Fruit fly (Drosophila melanogaster) whole organism, embryonic: ENCODE measurements around the gene tomb.
A peak's percentile ranks its signal among the peaks of the same experiment; 100 is the strongest.

Experiments
- Abd-B ChIP-seq: fragments of 200-800 bp; sonication (Bioruptor generic); optimal IDR thresholded peaks from 2 replicates; lab custom pipeline; 2018; ENCODE audit warnings: missing biosample characterization, mild to moderate bottlenecking, missing genetic modification characterization, moderate library complexity
- Asciz ChIP-seq: fragments of 200-800 bp; sonication (Bioruptor generic); optimal IDR thresholded peaks from 2 replicates; lab custom pipeline; 2017; ENCODE audit warnings: missing biosample characterization, mild to moderate bottlenecking, missing genetic modification characterization, missing genetic modification reagents
- CG10209 ChIP-seq: fragments of 200-800 bp; sonication (Bioruptor generic); optimal IDR thresholded peaks from 3 replicates; lab custom pipeline; 2017; ENCODE audit warnings: missing biosample characterization, mild to moderate bottlenecking, missing genetic modification characterization, missing genetic modification reagents
- CG10267 ChIP-seq: fragments of 200-800 bp; sonication (Bioruptor generic); optimal IDR thresholded peaks from 2 replicates; lab custom pipeline; 2018; ENCODE audit warnings: missing biosample characterization, mild to moderate bottlenecking, missing genetic modification characterization, moderate library complexity
- CG11398 ChIP-seq: fragments of 200-800 bp; sonication (Bioruptor generic); optimal IDR thresholded peaks from 2 replicates; lab custom pipeline; 2016; ENCODE audit warnings: missing biosample characterization, missing genetic modification characterization
- CG11723 ChIP-seq: fragments of 200-800 bp; sonication (Bioruptor generic); optimal IDR thresholded peaks from 2 replicates; lab custom pipeline; 2017; ENCODE audit warnings: missing biosample characterization, mild to moderate bottlenecking, missing genetic modification characterization
- CG13775 ChIP-seq: fragments of 200-800 bp; sonication (Bioruptor generic); optimal IDR thresholded peaks from 3 replicates; lab custom pipeline; 2017; ENCODE audit warnings: missing biosample characterization, mild to moderate bottlenecking, missing genetic modification characterization
- CG13894 ChIP-seq: fragments of 200-800 bp; sonication (Bioruptor generic); optimal IDR thresholded peaks from 3 replicates; lab custom pipeline; 2018; ENCODE audit warnings: missing biosample characterization, mild to moderate bottlenecking, missing genetic modification characterization, moderate library complexity
- CG14667 ChIP-seq: fragments of 200-800 bp; sonication (Bioruptor generic); IDR thresholded peaks from 2 replicates; pipeline ENCODE4 v1.3.6; 2022; ENCODE audit warnings: missing biosample characterization, missing genetic modification characterization
- CG15514 ChIP-seq: fragments of 200-800 bp; sonication (Bioruptor generic); optimal IDR thresholded peaks from 3 replicates; lab custom pipeline; 2017; ENCODE audit warnings: missing biosample characterization, missing genetic modification characterization, mild to moderate bottlenecking, moderate library complexity, missing genetic modification reagents
- CG1603 ChIP-seq: fragments of 200-800 bp; sonication (Bioruptor generic); optimal IDR thresholded peaks from 2 replicates; lab custom pipeline; 2019; ENCODE audit warnings: missing biosample characterization, mild to moderate bottlenecking, missing genetic modification characterization, moderate library complexity
- CG17385 ChIP-seq: fragments of 200-800 bp; sonication (Bioruptor generic); optimal IDR thresholded peaks from 3 replicates; lab custom pipeline; 2018; ENCODE audit warnings: missing biosample characterization, mild to moderate bottlenecking, missing genetic modification characterization
- CG34376 ChIP-seq: fragments of 200-800 bp; sonication (Bioruptor generic); optimal IDR thresholded peaks from 2 replicates; lab custom pipeline; 2018; ENCODE audit warnings: missing biosample characterization, mild to moderate bottlenecking, missing genetic modification characterization
- CG3726 ChIP-seq: fragments of 200-800 bp; sonication (Bioruptor generic); IDR thresholded peaks from 3 replicates; pipeline ENCODE4, ENCODE4 v1.3.6; 2022; ENCODE audit warnings: missing biosample characterization, missing genetic modification characterization
- CG42726 ChIP-seq: fragments of 200-800 bp; sonication (Bioruptor generic); IDR thresholded peaks from 2 replicates; pipeline ENCODE4 v1.3.6; 2022; ENCODE audit warnings: missing biosample characterization, missing genetic modification characterization; ENCODE audit not compliant: partially characterized antibody
- CG4360 ChIP-seq: fragments of 200-800 bp; sonication (Bioruptor generic); IDR thresholded peaks from 2 replicates; pipeline ENCODE4 v1.3.6; 2022; ENCODE audit warnings: missing biosample characterization, missing genetic modification characterization
- CG5180 ChIP-seq: fragments of 200-800 bp; sonication (Bioruptor generic); optimal IDR thresholded peaks from 3 replicates; lab custom pipeline; 2017; ENCODE audit warnings: missing biosample characterization, missing genetic modification characterization, mild to moderate bottlenecking, moderate library complexity, missing genetic modification reagents
- CG7839 ChIP-seq: fragments of 200-800 bp; sonication (Bioruptor generic); optimal IDR thresholded peaks from 3 replicates; lab custom pipeline; 2018; ENCODE audit warnings: missing biosample characterization, mild to moderate bottlenecking, missing genetic modification characterization, moderate library complexity
- CG8290 ChIP-seq, 3 experiments: fragments of 200-800 bp; sonication (Bioruptor generic); optimal IDR thresholded peaks; 2 replicates each; lab custom pipeline; 2016 to 2019; ENCODE audit warnings: missing biosample characterization in 3 of 3, missing genetic modification characterization in 3 of 3, mild to moderate bottlenecking in 2 of 3, moderate library complexity in 1 of 3
- CG8924 ChIP-seq: fragments of 200-800 bp; optimal IDR thresholded peaks from 3 replicates; lab custom pipeline; 2019; ENCODE audit warnings: missing biosample characterization, mild to moderate bottlenecking, missing genetic modification characterization, moderate library complexity
- CG9727 ChIP-seq: fragments of 200-800 bp; sonication (Bioruptor generic); optimal IDR thresholded peaks from 3 replicates; lab custom pipeline; 2017; ENCODE audit warnings: missing biosample characterization, mild to moderate bottlenecking, missing genetic modification characterization
- CG9817 ChIP-seq: fragments of 200-800 bp; sonication (Bioruptor generic); optimal IDR thresholded peaks from 2 replicates; lab custom pipeline; 2018; ENCODE audit warnings: missing biosample characterization, mild to moderate bottlenecking, missing genetic modification characterization, moderate library complexity
- CG9932 ChIP-seq: fragments of 200-800 bp; sonication (Bioruptor generic); IDR thresholded peaks from 2 replicates; pipeline ENCODE4 v1.3.6; 2022; ENCODE audit warnings: missing biosample characterization, missing genetic modification characterization
- Fer1 ChIP-seq: fragments of 200-800 bp; sonication (Bioruptor generic); optimal IDR thresholded peaks from 2 replicates; lab custom pipeline; 2017; ENCODE audit warnings: missing biosample characterization, mild to moderate bottlenecking, missing genetic modification characterization
- Fer3 ChIP-seq: fragments of 200-800 bp; sonication (Bioruptor generic); optimal IDR thresholded peaks from 2 replicates; lab custom pipeline; 2018; ENCODE audit warnings: missing biosample characterization, mild to moderate bottlenecking, missing genetic modification characterization, moderate library complexity
- Gsc ChIP-seq: fragments of 200-800 bp; sonication (Bioruptor generic); IDR thresholded peaks from 2 replicates; pipeline ENCODE4 v1.3.6; 2022; ENCODE audit warnings: missing biosample characterization, missing genetic modification characterization
- Gug ChIP-seq: fragments of 200-800 bp; sonication (Bioruptor generic); IDR thresholded peaks from 4 replicates; pipeline ENCODE4 v1.3.6; 2022; ENCODE audit warnings: missing biosample characterization, missing genetic modification characterization
- HLH54F ChIP-seq: fragments of 200-800 bp; sonication (Bioruptor generic); optimal IDR thresholded peaks from 3 replicates; lab custom pipeline; 2016; ENCODE audit warnings: missing biosample characterization, missing genetic modification characterization
- HmgZ ChIP-seq: fragments of 200-800 bp; sonication (Bioruptor generic); optimal IDR thresholded peaks from 2 replicates; lab custom pipeline; 2018; ENCODE audit warnings: missing biosample characterization, mild to moderate bottlenecking, missing genetic modification characterization
- Jarid2 ChIP-seq: fragments of 200-800 bp; sonication (Bioruptor generic); optimal IDR thresholded peaks from 3 replicates; lab custom pipeline; 2017; ENCODE audit warnings: mild to moderate bottlenecking, missing biosample characterization, missing genetic modification reagents, missing genetic modification characterization
- Mrtf ChIP-seq: fragments of 200-800 bp; sonication (Bioruptor generic); IDR thresholded peaks from 3 replicates; pipeline ENCODE4 v1.3.6; 2022; ENCODE audit warnings: missing biosample characterization, missing genetic modification characterization
- Nf-YA ChIP-seq: fragments of 200-800 bp; sonication (Bioruptor generic); IDR thresholded peaks from 2 replicates; pipeline ENCODE4 v1.3.6; 2022; ENCODE audit warnings: missing biosample characterization, missing genetic modification characterization
- Nf-YC ChIP-seq: fragments of 200-800 bp; optimal IDR thresholded peaks from 3 replicates; lab custom pipeline; 2019; ENCODE audit warnings: missing biosample characterization, mild to moderate bottlenecking, missing genetic modification characterization, moderate library complexity
- Sry-δ ChIP-seq: fragments of 200-800 bp; sonication (Bioruptor generic); optimal IDR thresholded peaks from 2 replicates; lab custom pipeline; 2016; ENCODE audit warnings: missing biosample characterization, missing genetic modification characterization
- cas ChIP-seq: fragments of 200-800 bp; sonication (Bioruptor generic); IDR thresholded peaks from 2 replicates; pipeline ENCODE4 v1.3.6; 2022; ENCODE audit warnings: missing biosample characterization, missing genetic modification characterization
- eyg ChIP-seq: fragments of 200-800 bp; sonication (Bioruptor generic); optimal IDR thresholded peaks from 3 replicates; lab custom pipeline; 2016; ENCODE audit warnings: missing biosample characterization, missing genetic modification characterization
- gcm2 ChIP-seq: fragments of 200-800 bp; sonication (Bioruptor generic); optimal IDR thresholded peaks from 2 replicates; lab custom pipeline; 2016; ENCODE audit warnings: missing biosample characterization, missing genetic modification characterization
- grau ChIP-seq: fragments of 200-800 bp; optimal IDR thresholded peaks from 3 replicates; lab custom pipeline; 2019; ENCODE audit warnings: missing biosample characterization, mild to moderate bottlenecking, missing genetic modification characterization, moderate library complexity
- gt ChIP-seq: fragments of 200-800 bp; sonication (Bioruptor generic); IDR thresholded peaks from 2 replicates; pipeline ENCODE4 v1.3.6; 2022; ENCODE audit warnings: missing biosample characterization, missing genetic modification characterization
- lab ChIP-seq: fragments of 200-800 bp; sonication (Bioruptor generic); optimal IDR thresholded peaks from 3 replicates; lab custom pipeline; 2017; ENCODE audit warnings: missing biosample characterization, missing genetic modification characterization, mild to moderate bottlenecking, moderate library complexity, missing genetic modification reagents
- nmo ChIP-seq: fragments of 200-800 bp; sonication (Bioruptor generic); optimal IDR thresholded peaks from 2 replicates; lab custom pipeline; 2018; ENCODE audit warnings: missing biosample characterization, mild to moderate bottlenecking, missing genetic modification characterization, moderate library complexity
- pum ChIP-seq: fragments of 200-800 bp; sonication (Bioruptor generic); optimal IDR thresholded peaks from 2 replicates; lab custom pipeline; 2016; ENCODE audit warnings: missing biosample characterization, missing genetic modification characterization
- repo ChIP-seq: fragments of 200-800 bp; sonication (Bioruptor generic); optimal IDR thresholded peaks from 2 replicates; lab custom pipeline; 2016; ENCODE audit warnings: missing biosample characterization, missing genetic modification characterization
- sima ChIP-seq: fragments of 200-800 bp; sonication (Bioruptor generic); optimal IDR thresholded peaks from 2 replicates; lab custom pipeline; 2016; ENCODE audit warnings: missing biosample characterization, missing genetic modification characterization
- sqz ChIP-seq: fragments of 200-800 bp; sonication (Bioruptor generic); optimal IDR thresholded peaks from 3 replicates; lab custom pipeline; 2018; ENCODE audit warnings: missing biosample characterization, mild to moderate bottlenecking, missing genetic modification characterization
- tna ChIP-seq: fragments of 200-800 bp; sonication (Bioruptor generic); IDR thresholded peaks from 2 replicates; pipeline ENCODE4 v1.3.6; 2022; ENCODE audit warnings: missing biosample characterization, missing genetic modification characterization; ENCODE audit not compliant: partially characterized antibody
- usp ChIP-seq: fragments of >200 bp; optimal IDR thresholded peaks from 2 replicates; lab custom pipeline; 2017; ENCODE audit warnings: missing biosample characterization, missing genetic modification characterization
- z ChIP-seq: fragments of 200-800 bp; sonication (Bioruptor generic); IDR thresholded peaks from 3 replicates; pipeline ENCODE4 v1.3.6; 2022; ENCODE audit warnings: missing biosample characterization, missing genetic modification characterization
- zfh2 ChIP-seq: fragments of 200-800 bp; sonication (Bioruptor generic); optimal IDR thresholded peaks from 2 replicates; lab custom pipeline; 2016; ENCODE audit warnings: missing biosample characterization, missing genetic modification characterization

tomb gene

DNA sequence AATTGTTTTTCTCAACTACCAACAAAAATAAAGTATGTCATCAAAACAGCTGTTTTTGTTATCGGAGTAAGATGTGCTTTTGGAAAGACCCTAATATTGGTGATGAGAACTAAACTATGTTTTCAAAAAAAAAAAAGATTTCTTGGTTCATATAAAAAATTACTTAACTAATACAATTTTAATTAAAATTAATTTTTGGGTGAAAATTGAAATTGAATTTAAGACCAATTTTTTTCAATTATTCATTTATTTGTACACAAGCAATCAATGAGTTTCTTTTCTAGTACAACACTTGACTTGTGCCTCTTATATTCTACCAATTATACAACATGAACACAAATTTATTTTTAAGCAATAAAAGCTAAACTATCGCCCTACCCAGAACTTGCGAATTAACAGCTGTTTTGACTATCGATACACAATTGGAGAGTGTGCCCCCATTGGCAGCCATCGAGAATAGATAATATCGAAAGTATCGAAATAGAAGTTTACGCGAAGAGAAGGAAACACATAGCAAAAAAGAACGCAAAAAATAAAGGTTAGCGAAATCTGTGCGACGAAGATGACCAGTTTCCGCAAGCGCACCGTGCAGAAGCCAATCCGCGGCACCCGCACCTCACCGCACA, 12.6 kb downstream of the tomb start, which contains the start of the genes Vps52 and Elp4 (continued):
- TF ChIP-seq CG3726 (GFP tag; lab: Robert Waterston, UW) (no peak), repo (GFP tag; lab: Kevin White, UChicago) (no peak), CG8290 (GFP tag; optimal IDR thresholded peaks at IDR 0.05; lab: Kevin White, UChicago) (peak; percentile 74), CG8290 (tag; optimal IDR thresholded peaks at IDR 0.05; lab: Kevin White, UChicago) (peak in 1 of 2 experiments; percentile 81), gcm2 (GFP tag; lab: Kevin White, UChicago) (no peak), CG14667 (GFP tag; lab: Robert Waterston, UW) (peak; percentile 28; the same call in 1 of the 2 replicates), sqz (GFP tag; lab: Kevin White, UChicago) (no peak), Gsc (GFP tag; lab: Robert Waterston, UW) (no peak), CG13894 (tag; lab: Kevin White, UChicago) (peak; percentile 78), CG10209 (GFP tag; lab: Kevin White, UChicago) (peak; percentile 71), lab (GFP tag; lab: Kevin White, UChicago) (no peak), Nf-YC (peak; percentile 82), Jarid2 (GFP tag; lab: Kevin White, UChicago) (no peak), Asciz (GFP tag; lab: Kevin White, UChicago) (no peak), sima (GFP tag; lab: Kevin White, UChicago) (no peak), CG4360 (no peak), CG17385 (GFP tag; lab: Kevin White, UChicago) (peak; percentile 66), CG15514 (peak; percentile 39), CG34376 (GFP tag; lab: Kevin White, UChicago) (peak; percentile 49), usp (GFP tag; lab: Kevin White, UChicago) (no peak), CG11398 (no peak), Nf-YA (GFP tag; lab: Robert Waterston, UW) (no peak), Sry-δ (GFP tag; lab: Kevin White, UChicago) (peak; percentile 76), zfh2 (peak; percentile 64), Mrtf (GFP tag; lab: Robert Waterston, UW) (no peak; the same call in 2 of the 3 replicates), CG7839 (peak; percentile 84), tna (GFP tag; lab: Robert Waterston, UW) (peak; percentile 64), cas (GFP tag; lab: Robert Waterston, UW) (no peak), CG1603 (tag; lab: Kevin White, UChicago) (peak; percentile 58), HmgZ (tag; lab: Kevin White, UChicago) (peak; percentile 66), CG9932 (GFP tag; lab: Robert Waterston, UW) (peak; percentile 76), z (GFP tag; lab: Robert Waterston, UW) (no peak), CG5180 (GFP tag; lab: Kevin White, UChicago) (no peak), grau (peak; percentile 82), CG11723 (no peak), CG8924 (tag; lab: Kevin White, UChicago) (peak; percentile 78), pum (GFP tag; lab: Kevin White, UChicago) (peak; percentile 36), eyg (no peak), CG10267 (tag; lab: Kevin White, UChicago) (peak; percentile 75), CG13775 (GFP tag; lab: Kevin White, UChicago) (peak; percentile 81), CG9817 (tag; lab: Kevin White, UChicago) (peak; percentile 75), gt (GFP tag; lab: Robert Waterston, UW) (no peak), Gug (GFP tag; lab: Robert Waterston, UW) (no peak), HLH54F (GFP tag; lab: Kevin White, UChicago) (peak; percentile 47), CG9727 (GFP tag; lab: Kevin White, UChicago) (peak; percentile 85), nmo (GFP tag; lab: Kevin White, UChicago) (peak; percentile 89), Fer3 (tag; lab: Kevin White, UChicago) (peak; percentile 82), Fer1 (GFP tag; lab: Kevin White, UChicago) (peak; percentile 74), Abd-B (GFP tag; lab: Kevin White, UChicago) (peak; percentile 80), CG42726 (GFP tag; lab: Robert Waterston, UW) (peak; percentile 46; the same call in 1 of the 2 replicates)
